Fruit fly (Drosophila melanogaster) whole organism, adult: ENCODE measurements around the gene CG42375.

Source experiments
- CG12768 ChIP-seq: fragments of 200-800 bp; sonication (Bioruptor generic); optimal IDR thresholded peaks from 2 replicates; lab custom pipeline; 2017; ENCODE audit warnings: missing biosample characterization, missing genetic modification characterization, mild to moderate bottlenecking, moderate library complexity, missing genetic modification reagents
- Clk ChIP-seq: fragments of 200-800 bp; sonication (Bioruptor generic); optimal IDR thresholded peaks from 2 replicates; lab custom pipeline; 2017; ENCODE audit warnings: missing biosample characterization, missing genetic modification characterization
- Hr96 ChIP-seq: fragments of 200-800 bp; sonication (Bioruptor generic); optimal IDR thresholded peaks from 2 replicates; lab custom pipeline; 2016; ENCODE audit warnings: missing biosample characterization, missing genetic modification characterization
- toe ChIP-seq: fragments of 200-800 bp; sonication (Bioruptor generic); optimal IDR thresholded peaks from 2 replicates; lab custom pipeline; 2016; ENCODE audit warnings: missing biosample characterization, missing genetic modification characterization

dm6 chr3R:13827953-13828922 lies 48.8 kb downstream of the CG42375 start, which contains the start of gene Mst87F:
- TF ChIP-seq CG12768: no peak
- TF ChIP-seq toe (GFP tag; lab: Kevin White, UChicago): no peak
- TF ChIP-seq Hr96 (GFP tag; lab: Kevin White, UChicago): no peak
- TF ChIP-seq Clk (GFP tag; lab: Kevin White, UChicago): no peak
